Worm (Caenorhabditis elegans): ENCODE measurements around the gene clc-6.

DNA sequence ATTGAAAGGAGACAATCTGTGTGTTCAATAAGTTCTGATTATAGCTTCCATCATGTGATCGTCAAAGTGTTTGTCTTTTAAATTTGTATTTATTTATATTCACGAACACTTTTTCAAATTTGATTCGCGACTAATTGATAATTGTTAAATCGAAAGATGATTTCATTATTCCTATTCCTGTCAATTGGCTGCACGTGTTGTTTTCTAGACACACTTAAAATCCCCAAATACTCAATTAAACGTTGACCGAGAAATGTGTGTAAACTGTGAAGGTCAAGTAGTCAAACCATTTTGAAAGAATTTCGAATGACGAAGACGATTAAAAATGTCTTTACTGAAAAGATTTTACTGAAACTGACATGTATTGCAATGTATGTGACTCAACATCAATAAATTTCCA, 15.1 kb downstream of the clc-6 start:
- TF ChIP-seq efl-1 (optimal IDR thresholded peaks at IDR 0.05) = no peak
- peak in 1 of 2 experiments; percentile 8 for TF ChIP-seq efl-1 (GFP tag; optimal IDR thresholded peaks at IDR 0.05 in 1 of 2)
- no peak for TF ChIP-seq dpl-1 (GFP tag; optimal IDR thresholded peaks at IDR 0.05)
- no peak for TF ChIP-seq nhr-12 (tag; optimal IDR thresholded peaks at IDR 0.05)
- TF ChIP-seq grh-1 (GFP tag; IDR thresholded peaks at IDR 0.05) = no peak
- no peak for TF ChIP-seq skn-1 (tag; optimal IDR thresholded peaks at IDR 0.05)
- TF ChIP-seq unc-98 (GFP tag; IDR thresholded peaks at IDR 0.05) = no peak
- TF ChIP-seq ces-1 (GFP tag; optimal IDR thresholded peaks at IDR 0.05) = no peak
- no peak for TF ChIP-seq nhr-77 (tag; optimal IDR thresholded peaks at IDR 0.05)
- peak; percentile 51 for TF ChIP-seq lin-14 (GFP tag; optimal IDR thresholded peaks at IDR 0.05)
- no peak for TF ChIP-seq fos-1 (tag; optimal IDR thresholded peaks at IDR 0.05)
- TF ChIP-seq ets-5 (GFP tag; IDR thresholded peaks at IDR 0.05) = no peak
- TF ChIP-seq nhr-85 (tag) = peak; percentile 89
- no peak for TF ChIP-seq nhr-237 (tag; optimal IDR thresholded peaks at IDR 0.05)
- no peak for TF ChIP-seq nhr-47 (tag; optimal IDR thresholded peaks at IDR 0.05)

Measured in whole organism, L1 larva.